Worm (Caenorhabditis elegans) whole organism, mixed stage, embryonic: ENCODE measurements around the gene trx-3.

Experiments
- bed-3 ChIP-seq: fragments of 200-800 bp; sonication (Bioruptor generic); optimal IDR thresholded peaks from 3 replicates; lab custom pipeline; 2018; ENCODE audit warnings: mild to moderate bottlenecking, missing genetic modification characterization, moderate library complexity, missing compliant biosample characterization
- cnd-1 ChIP-seq: fragments of 200-800 bp; sonication (Bioruptor generic); optimal IDR thresholded peaks from 2 replicates; lab custom pipeline; 2018; ENCODE audit warnings: mild to moderate bottlenecking, missing genetic modification characterization, missing compliant biosample characterization
- drap-1 ChIP-seq: fragments of 200-800 bp; sonication (Bioruptor generic); optimal IDR thresholded peaks from 3 replicates; lab custom pipeline; 2018; ENCODE audit warnings: mild to moderate bottlenecking, missing genetic modification characterization, missing compliant biosample characterization
- elt-1 ChIP-seq: sonication (generic microtip); optimal IDR thresholded peaks from 2 replicates; lab custom pipeline; 2017; ENCODE audit warnings: missing genetic modification characterization, mild to moderate bottlenecking, missing compliant biosample characterization, antibody characterized with exemption, moderate library complexity, borderline replicate concordance; ENCODE audit not compliant: insufficient read depth
- elt-3 ChIP-seq: fragments of 150-350 bp; optimal IDR thresholded peaks from 2 replicates; lab custom pipeline; 2014; ENCODE audit warnings: missing biosample characterization, missing genetic modification characterization
- lin-13 ChIP-seq: fragments of 150-350 bp; optimal IDR thresholded peaks from 2 replicates; lab custom pipeline; 2014; ENCODE audit warnings: missing biosample characterization, missing genetic modification characterization
- lsy-2 ChIP-seq: fragments of 150-350 bp; optimal IDR thresholded peaks from 2 replicates; lab custom pipeline; 2014; ENCODE audit warnings: missing biosample characterization, missing genetic modification characterization
- nhr-237 ChIP-seq: fragments of 150-350 bp; optimal IDR thresholded peaks from 2 replicates; lab custom pipeline; 2014; ENCODE audit warnings: missing biosample characterization, missing genetic modification characterization
- nhr-28 ChIP-seq: fragments of 150-350 bp; optimal IDR thresholded peaks from 2 replicates; lab custom pipeline; 2014; ENCODE audit warnings: missing biosample characterization, missing genetic modification characterization
- pha-4 ChIP-seq: fragments of 150-350 bp; optimal IDR thresholded peaks from 2 replicates; lab custom pipeline; 2018; ENCODE audit warnings: missing biosample characterization, missing genetic modification reagents, missing genetic modification characterization
- snpc-4 ChIP-seq: fragments of 150-350 bp; optimal IDR thresholded peaks from 2 replicates; lab custom pipeline; 2014; ENCODE audit warnings: missing biosample characterization, missing genetic modification characterization
- unc-62 ChIP-seq: fragments of 150-350 bp; optimal IDR thresholded peaks from 2 replicates; lab custom pipeline; 2014; ENCODE audit warnings: missing biosample characterization, missing genetic modification reagents, missing genetic modification characterization

DNA sequence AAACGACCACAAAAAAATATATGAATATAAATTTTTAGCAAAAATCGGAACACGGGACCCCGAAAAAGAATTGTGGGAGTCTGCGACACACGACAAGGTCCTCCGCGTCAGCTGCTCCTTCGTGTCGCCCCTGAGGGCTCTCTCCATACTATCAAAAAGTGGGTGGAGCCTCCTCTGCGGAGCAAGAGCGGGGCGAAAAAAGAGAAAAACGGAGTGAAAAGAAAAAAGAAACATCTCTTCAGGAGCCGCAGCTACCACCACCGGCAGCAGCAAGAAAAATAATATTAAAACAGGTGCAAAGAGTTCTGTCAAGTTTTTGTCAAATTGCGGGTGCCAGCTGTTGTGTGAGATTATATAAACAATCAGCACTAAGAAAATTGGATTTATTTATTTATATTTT lies 19.8 kb downstream of the trx-3 start, which contains the start of gene gbb-2:
- TF ChIP-seq snpc-4 = no peak
- no peak for TF ChIP-seq elt-3 (tag; lab: Kevin White, UChicago)
- TF ChIP-seq drap-1 (GFP tag; lab: Kevin White, UChicago) = no peak
- no peak for TF ChIP-seq unc-62 (GFP tag; lab: Kevin White, UChicago)
- TF ChIP-seq lin-13 (tag; lab: Kevin White, UChicago) = no peak
- TF ChIP-seq bed-3 (GFP tag; lab: Kevin White, UChicago) = no peak
- no peak for TF ChIP-seq nhr-28 (tag; lab: Kevin White, UChicago)
- TF ChIP-seq lsy-2 = no peak
- TF ChIP-seq cnd-1 (tag; lab: Kevin White, UChicago) = no peak
- TF ChIP-seq nhr-237 (tag; lab: Kevin White, UChicago) = no peak
- TF ChIP-seq pha-4 (tag; lab: Kevin White, UChicago) = no peak
- no peak for TF ChIP-seq elt-1 (tag; lab: Kevin White, UChicago)
